Fruit fly (Drosophila melanogaster): Measurements from ENCODE around the gene CG42495.

dm6 chr3L:18638043-18638442 lies 29.1 kb upstream of the CG42495 start:
- no peak for TF ChIP-seq CG8301 (tag; optimal IDR thresholded peaks at IDR 0.05)
- no peak for TF ChIP-seq EcR (GFP tag; optimal IDR thresholded peaks at IDR 0.05)
- TF ChIP-seq CG10348 (GFP tag; IDR thresholded peaks at IDR 0.05): no peak
- TF ChIP-seq D1 (tag; optimal IDR thresholded peaks at IDR 0.05): no peak
- no peak for TF ChIP-seq CG13204 (GFP tag; optimal IDR thresholded peaks at IDR 0.05)
- no peak for TF ChIP-seq CG32121 (GFP tag; IDR thresholded peaks at IDR 0.05)
- TF ChIP-seq CG4496 (GFP tag; IDR thresholded peaks at IDR 0.05): no peak
- no peak for TF ChIP-seq CG14655 (GFP tag; optimal IDR thresholded peaks at IDR 0.05)
- TF ChIP-seq Ets98B (GFP tag; IDR thresholded peaks at IDR 0.05): no peak
- TF ChIP-seq Pif1A (GFP tag; optimal IDR thresholded peaks at IDR 0.05): no peak
- TF ChIP-seq rn (GFP tag; IDR thresholded peaks at IDR 0.05): no peak
- TF ChIP-seq CG12605 (GFP tag; IDR thresholded peaks at IDR 0.05): no peak
